Worm (Caenorhabditis elegans) whole organism, dauer: ENCODE results near the gene gln-1.

ENCODE experiments used
- unc-62 ChIP-seq: sonication (generic microtip); optimal IDR thresholded peaks from 2 replicates; lab custom pipeline; 2017; ENCODE audit warnings: missing biosample characterization, missing genetic modification reagents, missing genetic modification characterization

Gene gln-1

DNA sequence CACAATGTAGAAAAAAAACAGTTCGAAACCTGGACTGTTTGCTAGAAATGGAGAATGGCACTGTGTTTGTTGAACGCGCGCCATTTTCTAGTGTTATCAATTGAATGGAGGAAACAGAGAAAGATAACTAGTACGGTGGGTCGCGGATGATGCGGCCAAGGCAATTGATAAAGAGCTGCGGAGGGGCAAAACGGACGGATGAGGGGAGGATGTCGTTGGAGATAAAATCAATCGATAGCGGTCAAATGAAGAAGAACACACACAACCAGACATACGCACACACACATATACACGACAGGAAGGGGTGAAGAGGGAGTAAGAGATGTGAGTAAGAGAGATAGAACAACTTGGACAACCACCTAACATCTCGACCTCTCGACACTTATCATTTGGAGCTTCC, 8.0 kb upstream of the gln-1 start:
- TF ChIP-seq unc-62 (GFP tag; lab: Kevin White, UChicago): no peak

DNA sequence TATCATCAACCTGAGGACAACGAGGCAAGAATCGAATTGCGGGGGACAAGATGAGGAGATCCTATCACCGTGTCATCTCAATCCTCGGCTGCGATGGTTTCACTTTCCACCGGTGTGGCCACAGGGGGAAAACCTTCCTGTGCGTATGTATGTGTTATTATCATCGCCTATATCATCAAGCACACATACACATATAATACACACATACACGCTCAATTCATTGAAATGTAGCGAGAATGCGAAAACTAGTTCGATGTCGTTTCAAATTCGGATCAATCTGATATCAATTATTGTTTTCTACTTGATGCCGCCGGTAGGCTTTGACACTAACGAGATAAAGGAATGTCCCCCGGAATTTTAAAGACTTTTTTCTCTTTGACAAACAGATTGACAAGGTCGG, 7.2 kb upstream of the gln-1 start:
- no peak for TF ChIP-seq unc-62 (GFP tag; lab: Kevin White, UChicago)

DNA sequence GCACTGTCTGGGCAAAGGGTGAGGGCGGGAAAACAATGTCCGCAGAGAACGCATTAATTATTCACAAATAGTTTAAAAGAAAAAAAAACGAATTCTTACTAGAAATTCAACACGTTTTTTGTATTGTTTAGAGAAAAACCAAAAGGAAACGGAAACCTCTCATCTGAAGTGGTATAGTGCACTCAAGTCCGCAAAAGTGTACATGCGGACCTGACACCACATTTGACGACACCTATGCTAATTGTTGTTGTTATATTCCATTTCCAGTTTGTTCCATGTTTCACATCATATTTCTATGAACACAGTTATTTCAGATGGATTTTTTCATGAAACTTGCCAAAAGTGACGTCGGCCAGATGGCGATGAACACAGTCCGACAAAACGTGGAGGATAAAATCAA, 5.3 kb upstream of the gln-1 start, which contains the start of gene C45B2.6:
Gene C45B2.6 (plus strand): TSS at position 136 of the 400 bp plus-strand sequence.
- TF ChIP-seq unc-62 (GFP tag; lab: Kevin White, UChicago): no peak

DNA sequence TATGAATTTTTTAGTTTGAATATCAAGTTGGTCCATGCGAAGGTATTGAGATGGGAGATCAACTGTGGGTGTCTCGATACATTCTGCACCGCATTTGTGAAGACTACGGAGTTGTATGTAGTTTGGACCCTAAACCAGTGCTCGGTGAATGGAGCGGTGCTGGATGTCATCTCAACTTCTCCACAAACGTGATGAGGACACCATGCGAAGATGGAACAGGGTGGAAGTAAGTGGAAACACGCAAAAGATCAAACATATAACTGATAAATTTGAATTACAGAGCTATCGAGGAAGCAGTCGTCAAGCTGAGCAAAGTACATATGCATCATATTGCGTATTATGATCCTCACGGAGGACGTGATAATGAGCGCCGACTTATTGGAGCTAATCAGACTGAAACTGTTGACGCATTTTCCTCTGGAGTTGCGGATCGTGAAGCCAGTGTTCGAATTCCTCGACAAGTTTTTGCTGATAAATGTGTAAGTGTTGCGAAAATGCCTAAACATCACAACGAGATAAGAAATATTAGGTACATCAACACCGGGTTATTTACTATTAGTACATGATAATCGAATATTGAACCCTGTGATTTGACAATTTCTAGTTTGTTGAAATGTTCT, 1.2 kb downstream of the gln-1 start:
- no peak for TF ChIP-seq unc-62 (GFP tag; lab: Kevin White, UChicago)

DNA sequence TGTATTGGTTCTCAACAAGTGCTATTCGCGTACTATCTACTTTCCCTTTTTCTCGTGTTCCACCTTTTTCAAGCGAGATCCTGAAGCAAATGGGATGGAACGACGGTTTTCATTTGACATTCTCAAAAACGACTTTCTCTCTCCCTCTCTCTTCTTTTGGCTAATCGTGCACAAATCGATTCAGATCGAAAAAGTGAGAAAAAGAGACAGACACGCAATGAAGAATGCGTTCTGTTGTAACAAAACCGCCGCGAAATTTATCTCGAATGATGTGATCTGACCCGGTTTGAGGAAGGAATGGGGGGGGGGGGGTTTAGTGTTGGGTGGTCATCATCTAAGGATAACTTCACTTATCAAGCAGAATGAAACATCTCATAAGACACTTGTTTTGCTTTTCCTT, 6.3 kb downstream of the gln-1 start:
- TF ChIP-seq unc-62 (GFP tag; lab: Kevin White, UChicago): no peak

DNA sequence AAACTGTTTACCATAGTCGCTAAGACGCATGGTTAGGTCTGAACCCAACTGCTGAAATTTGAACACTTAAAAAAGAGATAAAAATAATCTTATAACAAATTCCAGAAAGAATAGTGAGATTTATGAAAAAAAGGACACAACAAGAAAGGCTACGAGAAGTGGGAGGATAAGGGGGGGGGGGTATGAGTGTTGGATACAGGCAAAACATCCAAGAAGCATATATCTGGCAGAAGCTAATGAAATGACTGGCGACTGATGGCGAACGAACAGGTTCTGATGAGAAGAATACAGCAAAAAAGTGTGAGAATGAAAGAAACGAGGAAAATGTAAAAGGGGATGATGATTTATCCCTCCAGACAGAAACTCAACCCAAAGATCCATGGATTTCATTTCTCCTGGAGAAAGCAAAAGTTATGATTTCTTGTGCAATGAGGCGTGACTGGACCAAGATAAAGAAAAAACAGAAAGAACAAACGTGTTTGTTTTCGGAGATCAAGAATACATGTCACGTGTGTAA, 7.9 kb downstream of the gln-1 start, which contains the start of gene ptr-4:
Gene ptr-4 (minus strand): TSS at position 51 of the 517 bp plus-strand sequence.
- no peak for TF ChIP-seq unc-62 (GFP tag; lab: Kevin White, UChicago)

DNA sequence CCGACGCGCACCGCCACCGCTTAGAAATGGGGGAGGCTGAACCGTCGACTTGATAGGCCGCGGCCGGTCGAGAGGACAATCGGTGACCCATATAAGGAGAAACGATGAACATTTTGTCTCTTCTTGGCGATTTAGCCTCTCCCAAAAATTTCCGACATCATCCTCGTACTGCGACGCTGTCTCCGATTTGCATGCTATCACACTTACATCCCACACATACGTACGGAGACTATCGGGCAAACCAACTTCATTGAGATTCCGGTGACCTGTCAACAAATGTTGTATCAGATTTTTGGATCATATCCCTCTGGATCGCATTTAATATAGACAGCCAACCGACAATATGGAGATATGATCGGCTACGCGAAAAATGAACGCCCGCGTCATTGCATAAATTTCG, 8.6 kb downstream of the gln-1 start:
- TF ChIP-seq unc-62 (GFP tag; lab: Kevin White, UChicago): no peak

DNA sequence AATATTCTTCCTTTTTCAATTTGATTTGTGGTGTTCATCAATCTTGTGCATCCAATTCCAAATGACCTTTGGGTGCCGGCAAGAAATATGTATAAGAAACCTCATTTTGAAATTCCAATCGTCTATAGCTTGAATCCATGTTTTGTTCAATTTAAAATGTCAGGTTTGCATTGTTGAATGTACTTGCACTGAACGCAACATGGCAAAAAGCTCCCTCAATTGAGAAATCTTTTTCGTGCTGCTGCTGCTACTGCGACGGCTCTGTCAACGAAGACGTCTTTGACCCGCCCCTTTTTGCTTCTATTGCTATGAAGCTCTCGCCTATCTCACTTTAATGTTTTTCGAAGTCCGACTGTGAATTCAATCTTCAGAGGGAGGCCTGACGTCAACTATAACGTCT, 17.2 kb downstream of the gln-1 start, which contains the start of gene lgc-58:
Gene lgc-58 (plus strand): TSS at position 301 of the 400 bp plus-strand sequence.
- TF ChIP-seq unc-62 (GFP tag; lab: Kevin White, UChicago): no peak

DNA sequence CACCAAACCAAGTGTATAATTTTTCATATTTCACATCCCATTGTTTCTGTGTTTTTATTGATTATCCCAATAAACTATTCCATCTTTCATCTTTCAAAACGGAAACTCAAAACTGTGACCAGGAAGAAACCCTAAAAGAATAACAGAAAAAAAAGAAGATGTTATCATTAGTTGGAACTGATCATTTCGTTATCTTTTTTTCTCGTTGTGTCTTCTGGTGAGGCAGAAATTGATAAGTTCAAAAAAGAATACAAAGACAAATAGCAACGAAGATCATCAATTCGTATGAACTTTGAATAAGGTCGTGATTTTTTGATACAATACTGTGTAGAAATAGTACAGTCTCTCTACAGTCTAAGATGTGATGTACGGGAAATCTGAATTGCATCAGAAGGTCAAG, 23.7 kb downstream of the gln-1 start:
- no peak for TF ChIP-seq unc-62 (GFP tag; lab: Kevin White, UChicago)

DNA sequence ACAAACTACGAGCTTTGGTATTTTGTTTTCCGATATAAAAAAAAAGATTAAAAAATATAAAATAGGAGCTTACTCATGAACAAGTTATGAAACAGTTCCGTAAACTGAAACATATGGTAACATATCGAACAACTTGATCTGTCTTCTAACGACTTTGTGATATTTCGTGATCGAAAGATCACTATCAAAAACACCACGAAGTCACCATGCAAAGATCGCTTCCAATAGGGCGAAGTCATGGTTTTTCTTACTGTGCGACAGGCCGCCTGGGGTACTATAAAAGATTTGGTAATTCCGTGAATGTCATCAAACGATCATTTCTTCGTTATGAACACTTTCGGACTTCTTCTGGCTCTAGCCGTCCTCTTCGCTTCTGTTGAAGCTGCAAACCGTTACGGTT, 24.6 kb downstream of the gln-1 start, which contains the start of gene C45B2.3:
Gene C45B2.3 (plus strand): TSS at position 301 of the 400 bp plus-strand sequence.
- no peak for TF ChIP-seq unc-62 (GFP tag; lab: Kevin White, UChicago)

DNA sequence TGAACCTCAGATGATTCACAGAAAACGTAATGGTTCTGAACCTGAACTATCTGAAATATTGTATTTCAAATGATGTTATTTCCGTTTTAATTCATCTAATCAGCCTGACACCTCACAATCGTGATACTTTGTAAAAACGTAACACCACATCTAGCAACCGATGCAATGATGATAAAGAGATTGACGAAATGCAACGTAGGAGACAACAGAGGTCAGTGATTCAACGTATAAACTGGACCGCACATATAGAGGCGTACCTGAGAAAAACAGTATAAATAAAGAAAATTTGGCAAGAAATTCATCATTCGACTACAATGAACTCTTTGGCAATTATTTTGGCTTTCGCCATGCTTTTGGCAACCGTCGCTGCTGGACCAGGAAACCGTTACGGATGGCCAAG, 26.4 kb downstream of the gln-1 start, which contains the start of gene C45B2.2:
Gene C45B2.2 (plus strand): TSS at position 301 of the 400 bp plus-strand sequence.
- no peak for TF ChIP-seq unc-62 (GFP tag; lab: Kevin White, UChicago)

DNA sequence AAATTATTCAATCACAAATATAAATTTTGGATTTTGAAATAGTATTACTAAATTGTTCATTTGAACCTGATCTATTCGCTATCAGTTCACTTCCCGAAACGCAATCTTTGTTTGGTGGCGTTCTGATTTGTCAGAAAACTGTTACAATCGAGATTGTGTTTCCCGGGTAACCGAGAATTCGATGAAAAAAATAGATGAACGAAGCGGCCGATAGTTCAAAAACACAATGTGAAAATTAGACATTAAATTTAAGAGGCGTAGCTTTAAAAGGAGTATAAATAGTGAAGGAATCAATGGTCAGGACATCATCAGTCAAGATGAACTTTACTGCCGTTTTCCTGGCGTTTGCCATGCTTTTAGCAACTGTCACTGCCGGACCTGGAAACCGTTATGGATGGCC, 27.8 kb downstream of the gln-1 start, which contains the start of gene C45B2.1:
Gene C45B2.1 (plus strand): TSS at position 301 of the 400 bp plus-strand sequence.
- TF ChIP-seq unc-62 (GFP tag; lab: Kevin White, UChicago): no peak

DNA sequence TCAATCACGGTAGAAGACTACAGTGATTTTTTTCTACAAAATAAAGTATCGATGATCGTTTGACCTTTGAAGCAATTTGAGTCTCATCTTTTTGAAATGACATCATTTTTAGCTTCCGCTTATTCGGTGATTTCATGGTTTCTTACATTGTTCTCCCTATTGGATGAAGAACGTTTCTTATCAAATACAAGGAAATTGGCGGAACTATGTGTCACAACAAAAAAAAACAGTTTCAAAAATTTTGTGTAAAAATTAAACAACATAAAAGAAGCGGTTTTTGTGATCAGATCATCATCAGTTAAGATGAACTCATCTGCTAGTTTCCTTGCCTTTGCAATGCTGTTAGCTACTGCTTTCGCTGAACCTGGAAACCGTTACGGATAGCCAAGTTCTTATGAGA, 29.6 kb downstream of the gln-1 start, which contains the start of gene C45B2.8:
Gene C45B2.8 (plus strand): TSS at position 301 of the 400 bp plus-strand sequence.
- no peak for TF ChIP-seq unc-62 (GFP tag; lab: Kevin White, UChicago)

DNA sequence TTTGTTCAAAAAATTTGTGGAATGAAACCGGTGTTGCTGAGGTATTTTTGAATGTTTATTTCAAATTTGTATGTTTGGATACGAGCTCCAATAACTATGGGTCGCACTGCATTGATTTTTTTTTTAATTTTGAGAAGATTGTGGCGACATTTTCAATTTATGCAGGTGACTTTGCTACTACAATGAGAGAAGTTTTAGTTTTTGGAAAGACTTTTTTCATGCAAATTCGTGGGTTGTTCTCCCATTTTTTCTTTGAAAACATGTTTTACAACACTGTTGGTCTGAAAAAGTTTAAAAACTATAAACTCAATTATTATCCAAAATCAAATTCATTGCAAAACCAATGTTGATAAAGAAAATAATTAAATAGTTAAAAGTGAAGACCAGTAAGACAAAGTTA, 30.7 kb downstream of the gln-1 start:
- TF ChIP-seq unc-62 (GFP tag; lab: Kevin White, UChicago): no peak

DNA sequence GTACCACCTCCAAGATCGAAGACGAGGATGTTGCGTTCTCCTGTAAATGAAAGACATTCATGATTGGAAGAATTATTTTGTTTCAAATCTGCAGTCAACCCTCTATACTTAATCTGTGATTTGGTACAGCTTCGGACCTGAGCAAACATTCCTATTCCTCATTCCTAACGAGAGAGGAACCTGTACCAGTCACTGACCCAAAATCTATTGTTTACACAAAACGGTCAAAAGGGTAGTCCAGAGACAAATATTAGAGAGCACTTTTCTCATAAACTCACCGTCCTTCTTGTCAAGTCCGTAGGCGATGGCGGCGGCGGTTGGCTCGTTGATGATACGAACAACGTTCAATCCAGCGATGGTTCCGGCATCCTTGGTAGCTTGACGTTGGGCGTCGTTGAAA, 32.7 kb downstream of the gln-1 start:
- TF ChIP-seq unc-62 (GFP tag; lab: Kevin White, UChicago): no peak

DNA sequence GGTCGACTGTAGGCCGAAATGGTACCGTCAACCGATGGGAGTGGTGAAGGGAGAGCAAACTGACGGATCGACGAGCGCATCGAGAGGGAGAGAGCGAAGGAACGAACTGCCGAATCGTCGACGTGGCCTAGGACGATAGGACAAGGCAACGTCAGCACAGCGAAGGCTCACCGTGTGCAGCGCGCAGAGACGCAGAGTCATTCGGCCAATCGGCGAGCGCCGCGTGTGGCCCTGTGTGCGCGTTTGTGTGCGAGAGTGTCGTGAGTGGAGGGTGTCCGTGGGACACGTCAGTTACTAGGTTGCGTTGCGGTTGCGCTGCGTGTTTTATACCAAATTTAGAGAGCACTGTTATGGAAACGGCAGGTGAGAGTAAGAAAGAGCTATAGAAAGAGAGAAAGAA, 33.9 kb downstream of the gln-1 start, which contains the start of gene hsp-3:
Gene hsp-3 (minus strand): TSS at position 158 of the 400 bp plus-strand sequence.
- TF ChIP-seq unc-62 (GFP tag; lab: Kevin White, UChicago): no peak

DNA sequence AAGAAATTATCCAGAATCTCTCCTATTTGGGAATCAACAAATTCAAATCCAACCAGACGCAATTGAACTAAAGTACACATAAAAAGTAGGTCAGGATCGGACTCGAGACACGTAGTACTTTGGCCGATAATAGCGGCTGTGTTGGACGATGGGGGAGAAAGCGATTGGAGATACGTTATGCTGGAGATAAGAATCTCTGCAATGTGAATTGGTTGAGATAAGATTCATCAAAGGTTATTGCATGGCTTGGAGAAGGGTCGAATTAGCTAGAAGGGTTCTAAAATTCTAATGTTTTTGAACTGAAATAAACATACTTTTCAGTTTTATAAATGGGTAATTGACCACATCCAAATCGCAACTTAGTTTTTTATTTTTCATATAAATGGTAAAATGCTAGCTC, 34.5 kb downstream of the gln-1 start:
- no peak for TF ChIP-seq unc-62 (GFP tag; lab: Kevin White, UChicago)
